Worm (Caenorhabditis elegans) whole organism, L4 larva: ENCODE measurements around the gene F02D10.6.

Experiments used
- D1046.2 ChIP-seq: fragments of 200-800 bp; sonication (Bioruptor generic); IDR thresholded peaks from 2 replicates; pipeline ENCODE4 v1.3.6; 2022; ENCODE audit warnings: missing genetic modification characterization, missing compliant biosample characterization
- F26F4.8 ChIP-seq: fragments of 200-800 bp; sonication (Bioruptor generic); conservative IDR thresholded peaks from 2 replicates; pipeline ENCODE4 v1.3.6; 2022; ENCODE audit warnings: missing genetic modification characterization, missing compliant biosample characterization
- T20F7.1 ChIP-seq: fragments of 200-800 bp; sonication (Bioruptor generic); optimal IDR thresholded peaks from 2 replicates; lab custom pipeline; 2018; ENCODE audit warnings: mild to moderate bottlenecking, missing genetic modification characterization, missing compliant biosample characterization
- Y48G9A.11 ChIP-seq: fragments of 200-800 bp; sonication (Bioruptor generic); IDR thresholded peaks from 2 replicates; pipeline ENCODE4 v1.3.6; 2022; ENCODE audit warnings: missing genetic modification reagents, missing genetic modification characterization, missing compliant biosample characterization
- ZK546.5 ChIP-seq, 2 experiments: sonication (generic microtip); optimal IDR thresholded peaks; 2 replicates each; lab custom pipeline; 2017; ENCODE audit warnings: missing biosample characterization in 2 of 2, missing genetic modification characterization in 2 of 2
- aly-2 ChIP-seq: sonication (generic microtip); optimal IDR thresholded peaks from 2 replicates; lab custom pipeline; 2018; ENCODE audit warnings: missing biosample characterization, missing genetic modification characterization
- ama-1 ChIP-seq: fragments of 150-350 bp; optimal IDR thresholded peaks from 2 replicates; lab custom pipeline; 2014; ENCODE audit warnings: inconsistent platforms, mixed read lengths
- ceh-62 ChIP-seq: sonication (generic microtip); optimal IDR thresholded peaks from 2 replicates; lab custom pipeline; 2017; ENCODE audit warnings: missing biosample characterization, missing genetic modification characterization
- ceh-82 ChIP-seq: sonication (generic microtip); optimal IDR thresholded peaks from 2 replicates; lab custom pipeline; 2017; ENCODE audit warnings: missing biosample characterization, missing genetic modification characterization
- ctbp-1 ChIP-seq: fragments of 200-800 bp; sonication (Bioruptor generic); IDR thresholded peaks from 2 replicates; pipeline ENCODE4 v1.3.6; 2022; ENCODE audit warnings: missing genetic modification reagents, missing genetic modification characterization, missing compliant biosample characterization
- daf-12 ChIP-seq: fragments of 150-350 bp; optimal IDR thresholded peaks from 2 replicates; lab custom pipeline; 2014; ENCODE audit warnings: missing biosample characterization, missing genetic modification reagents, missing genetic modification characterization
- daf-16 ChIP-seq, 3 experiments: sonication (generic microtip); optimal IDR thresholded peaks; 2 replicates each; lab custom pipeline; 2016 to 2017; ENCODE audit warnings: missing genetic modification characterization in 3 of 3, missing genetic modification reagents in 3 of 3, mild to moderate bottlenecking in 2 of 3, missing compliant biosample characterization in 2 of 3, missing biosample characterization in 1 of 3, moderate library complexity in 1 of 3
- duxl-1 ChIP-seq: sonication (generic microtip); optimal IDR thresholded peaks from 2 replicates; lab custom pipeline; 2016; ENCODE audit warnings: mild to moderate bottlenecking, missing genetic modification characterization, moderate library complexity, missing compliant biosample characterization; ENCODE audit not compliant: poor library complexity
- dve-1 ChIP-seq: sonication (generic microtip); optimal IDR thresholded peaks from 2 replicates; lab custom pipeline; 2017; ENCODE audit warnings: antibody characterized with exemption, mild to moderate bottlenecking, missing genetic modification characterization, missing compliant biosample characterization; ENCODE audit not compliant: insufficient read depth
- egl-27 ChIP-seq: sonication (generic microtip); optimal IDR thresholded peaks from 3 replicates; lab custom pipeline; 2017; ENCODE audit warnings: missing biosample characterization, missing genetic modification reagents, missing genetic modification characterization
- fkh-10 ChIP-seq: fragments of 150-350 bp; optimal IDR thresholded peaks from 2 replicates; lab custom pipeline; 2014; ENCODE audit warnings: missing biosample characterization, missing genetic modification reagents, missing genetic modification characterization
- gei-8 ChIP-seq: fragments of 200-800 bp; sonication (Bioruptor generic); optimal IDR thresholded peaks from 2 replicates; lab custom pipeline; 2018; ENCODE audit warnings: mild to moderate bottlenecking, missing genetic modification characterization, missing compliant biosample characterization
- hif-1 ChIP-seq, 2 experiments: sonication (generic microtip); optimal IDR thresholded peaks; 2 replicates each; lab custom pipeline; 2016 to 2017; ENCODE audit warnings: missing compliant biosample characterization in 2 of 2, missing genetic modification characterization in 2 of 2, missing genetic modification reagents in 2 of 2, missing genotype in 2 of 2, mild to moderate bottlenecking in 1 of 2
- hlh-11 ChIP-seq: fragments of 200-800 bp; sonication (Bioruptor generic); optimal IDR thresholded peaks from 2 replicates; lab custom pipeline; 2018; ENCODE audit warnings: mild to moderate bottlenecking, missing genetic modification characterization, missing compliant biosample characterization
- hmg-1.1 ChIP-seq: fragments of 200-800 bp; sonication (Bioruptor generic); IDR thresholded peaks from 2 replicates; pipeline ENCODE4 v1.3.6; 2022; ENCODE audit warnings: missing genetic modification reagents, missing genetic modification characterization, missing compliant biosample characterization
- jun-1 ChIP-seq: fragments of 150-350 bp; optimal IDR thresholded peaks from 2 replicates; lab custom pipeline; 2014; ENCODE audit warnings: missing biosample characterization, missing genetic modification reagents, missing genetic modification characterization
- lin-38 ChIP-seq: fragments of 200-800 bp; sonication (Bioruptor generic); IDR thresholded peaks from 2 replicates; pipeline ENCODE4 v1.3.6; 2022; ENCODE audit warnings: missing genetic modification reagents, missing genetic modification characterization, missing compliant biosample characterization
- madf-5 ChIP-seq, 2 experiments: fragments of 200-800 bp; sonication (Bioruptor generic); IDR thresholded peaks; 2 replicates each; pipeline ENCODE4 v1.3.6; 2022; ENCODE audit warnings: missing compliant biosample characterization in 2 of 2, missing genetic modification characterization in 2 of 2
- madf-9 ChIP-seq: fragments of 200-800 bp; sonication (Bioruptor generic); conservative IDR thresholded peaks from 2 replicates; pipeline ENCODE4 v1.3.6; 2022; ENCODE audit warnings: missing genetic modification reagents, missing genetic modification characterization, missing compliant biosample characterization
- mdl-1 ChIP-seq, 2 experiments: fragments of 150-350 bp in 1 of 2; sonication (generic microtip) in 1 of 2; optimal IDR thresholded peaks; 2 replicates each; lab custom pipeline; 2014 to 2017; ENCODE audit warnings: missing biosample characterization in 2 of 2, missing genetic modification characterization in 2 of 2
- mep-1 ChIP-seq: fragments of 150-350 bp; sonication (generic microtip); optimal IDR thresholded peaks from 3 replicates; lab custom pipeline; 2014; ENCODE audit warnings: missing biosample characterization, missing genetic modification characterization
- mes-2 ChIP-seq: sonication (generic microtip); optimal IDR thresholded peaks from 2 replicates; lab custom pipeline; 2016; ENCODE audit warnings: missing genotype, mild to moderate bottlenecking, missing genetic modification characterization, missing compliant biosample characterization; ENCODE audit not compliant: poor library complexity, severe bottlenecking
- mxl-3 ChIP-seq: fragments of 200-800 bp; sonication (Bioruptor generic); optimal IDR thresholded peaks from 2 replicates; lab custom pipeline; 2018; ENCODE audit warnings: mild to moderate bottlenecking, missing genetic modification characterization, missing compliant biosample characterization
- nhr-10 ChIP-seq: fragments of 150-350 bp; optimal IDR thresholded peaks from 2 replicates; lab custom pipeline; 2014; ENCODE audit warnings: missing biosample characterization, missing genetic modification characterization
- nhr-111 ChIP-seq: fragments of 200-800 bp; sonication (Bioruptor generic); optimal IDR thresholded peaks from 2 replicates; lab custom pipeline; 2018; ENCODE audit warnings: mild to moderate bottlenecking, missing genetic modification characterization, missing compliant biosample characterization
- nhr-28 ChIP-seq: fragments of 150-350 bp; optimal IDR thresholded peaks from 2 replicates; lab custom pipeline; 2014; ENCODE audit warnings: missing biosample characterization, missing genetic modification characterization
- nhr-6 ChIP-seq: fragments of 150-350 bp; optimal IDR thresholded peaks from 2 replicates; lab custom pipeline; 2014; ENCODE audit warnings: missing biosample characterization, missing genetic modification characterization
- nhr-76 ChIP-seq: fragments of 150-350 bp; optimal IDR thresholded peaks from 2 replicates; lab custom pipeline; 2014; ENCODE audit warnings: missing biosample characterization, missing genetic modification characterization
- pha-4 ChIP-seq, 2 experiments: fragments of 150-350 bp in 1 of 2; fragments of 200-800 bp in 1 of 2; sonication (Bioruptor generic) in 1 of 2; IDR thresholded peaks in 1 of 2; optimal IDR thresholded peaks in 1 of 2; 2 replicates each; pipeline versions ENCODE4 v1.3.6 to Lab custom; 2014 to 2022; ENCODE audit warnings: missing genetic modification characterization in 2 of 2, missing genetic modification reagents in 2 of 2, missing biosample characterization in 1 of 2, missing compliant biosample characterization in 1 of 2
- pqm-1 ChIP-seq: sonication (generic microtip); optimal IDR thresholded peaks from 2 replicates; lab custom pipeline; 2017; ENCODE audit warnings: missing biosample characterization, missing genetic modification characterization
- rbr-2 ChIP-seq: sonication (generic microtip); optimal IDR thresholded peaks from 2 replicates; lab custom pipeline; 2016; ENCODE audit warnings: missing genotype, missing genetic modification characterization, missing compliant biosample characterization
- snpc-1.2 ChIP-seq: fragments of 200-800 bp; sonication (Bioruptor generic); IDR thresholded peaks from 2 replicates; pipeline ENCODE4 v1.3.6; 2022; ENCODE audit warnings: missing genetic modification reagents, missing genetic modification characterization, missing compliant biosample characterization
- tag-97 ChIP-seq: fragments of 200-800 bp; sonication (Bioruptor generic); IDR thresholded peaks from 2 replicates; pipeline ENCODE4 v1.3.6; 2022; ENCODE audit warnings: missing genetic modification characterization, missing compliant biosample characterization
- unc-130 ChIP-seq: sonication (generic microtip); optimal IDR thresholded peaks from 2 replicates; lab custom pipeline; 2016; ENCODE audit warnings: missing genetic modification reagents, missing genetic modification characterization, missing compliant biosample characterization
- zag-1 ChIP-seq: fragments of 150-350 bp; optimal IDR thresholded peaks from 2 replicates; lab custom pipeline; 2014; ENCODE audit warnings: missing biosample characterization, missing genetic modification characterization
- zfp-2 ChIP-seq: sonication (generic microtip); optimal IDR thresholded peaks from 2 replicates; lab custom pipeline; 2016; ENCODE audit warnings: mild to moderate bottlenecking, missing genetic modification characterization, missing compliant biosample characterization
- zip-11 ChIP-seq: fragments of 200-800 bp; sonication (Bioruptor generic); IDR thresholded peaks from 2 replicates; pipeline ENCODE4 v1.3.6; 2022; ENCODE audit warnings: missing genetic modification characterization, missing compliant biosample characterization
- ztf-11 ChIP-seq: fragments of 150-350 bp; optimal IDR thresholded peaks from 2 replicates; lab custom pipeline; 2014; ENCODE audit warnings: missing biosample characterization, missing genetic modification characterization
- ztf-7 ChIP-seq: fragments of 150-350 bp; optimal IDR thresholded peaks from 2 replicates; lab custom pipeline; 2014; ENCODE audit warnings: missing biosample characterization, missing genetic modification characterization

The F02D10.6 gene

DNA sequence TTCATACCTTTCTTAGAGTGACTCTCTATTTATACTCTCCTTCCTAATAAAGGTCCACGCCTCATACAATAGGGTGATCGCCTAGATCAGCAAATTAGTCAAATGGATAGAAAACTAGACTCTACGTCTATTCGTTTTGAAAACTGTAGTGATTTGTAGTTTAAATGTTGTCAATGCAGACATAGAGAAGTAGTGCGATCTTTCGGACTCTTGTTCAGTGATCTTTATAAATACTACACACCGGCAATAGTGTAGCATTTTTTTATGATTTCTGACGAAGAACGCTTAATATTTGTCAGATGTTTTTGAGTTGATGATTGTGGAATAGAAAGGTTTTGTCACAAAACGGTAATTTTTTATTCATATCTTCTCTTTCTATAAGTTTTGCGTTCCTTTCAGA is 40.2 kb downstream of the F02D10.6 start:
- TF ChIP-seq dve-1 (tag; lab: Kevin White, UChicago), result peak; percentile 5
- TF ChIP-seq nhr-28, result peak; percentile 67
- no peak for TF ChIP-seq gei-8 (GFP tag; lab: Kevin White, UChicago)

ce11 chrX:13409543-13409942 is 41.9 kb downstream of the F02D10.6 start, which contains the start of the genes cyp-13B1 and C29F7.1:
cyp-13B1 (minus strand) TSS chrX:13409643.
C29F7.1 (plus strand) TSS chrX:13409936.
- TF ChIP-seq daf-16 (GFP tag; optimal IDR thresholded peaks at IDR 0.05; lab: Kevin White, UChicago), result no peak
- peak; percentile 36 for TF ChIP-seq daf-16 (tag; optimal IDR thresholded peaks at IDR 0.05; lab: Kevin White, UChicago)
- TF ChIP-seq snpc-1.2 (GFP tag; lab: Robert Waterston, UW), result no peak
- TF ChIP-seq T20F7.1 (GFP tag; lab: Kevin White, UChicago), result no peak
- TF ChIP-seq ZK546.5 (tag; optimal IDR thresholded peaks at IDR 0.05; lab: Kevin White, UChicago), result no peak
- TF ChIP-seq nhr-6, result no peak
- TF ChIP-seq gei-8 (GFP tag; lab: Kevin White, UChicago), result no peak
- peak; percentile 18 for TF ChIP-seq hlh-11 (tag; lab: Kevin White, UChicago)
- no peak for TF ChIP-seq hif-1 (tag; optimal IDR thresholded peaks at IDR 0.05; lab: Kevin White, UChicago)
- peak; percentile 78 for TF ChIP-seq nhr-28
- TF ChIP-seq D1046.2 (GFP tag; lab: Robert Waterston, UW), result no peak
- peak; percentile 15 for TF ChIP-seq dve-1 (tag; lab: Kevin White, UChicago)
- TF ChIP-seq fkh-10, result no peak
- no peak for TF ChIP-seq ceh-82 (tag; lab: Kevin White, UChicago)

ce11 chrX:13401783-13402182 is 49.7 kb downstream of the F02D10.6 start, which contains the start of gene F02C12.1:
F02C12.1 (plus strand) TSS chrX:13402083.
- no peak for TF ChIP-seq jun-1 (tag; lab: Kevin White, UChicago)
- no peak for TF ChIP-seq zag-1 (tag; lab: Kevin White, UChicago)
- TF ChIP-seq mxl-3 (GFP tag; lab: Kevin White, UChicago), result no peak
- no peak for TF ChIP-seq ama-1
- TF ChIP-seq ctbp-1, result no peak
- no peak for TF ChIP-seq nhr-111 (GFP tag; lab: Kevin White, UChicago)
- no peak for TF ChIP-seq ztf-11 (tag; lab: Kevin White, UChicago)
- no peak for TF ChIP-seq hmg-1.1 (GFP tag; lab: Robert Waterston, UW)
- TF ChIP-seq madf-9 (GFP tag; lab: Robert Waterston, UW), result no peak

DNA sequence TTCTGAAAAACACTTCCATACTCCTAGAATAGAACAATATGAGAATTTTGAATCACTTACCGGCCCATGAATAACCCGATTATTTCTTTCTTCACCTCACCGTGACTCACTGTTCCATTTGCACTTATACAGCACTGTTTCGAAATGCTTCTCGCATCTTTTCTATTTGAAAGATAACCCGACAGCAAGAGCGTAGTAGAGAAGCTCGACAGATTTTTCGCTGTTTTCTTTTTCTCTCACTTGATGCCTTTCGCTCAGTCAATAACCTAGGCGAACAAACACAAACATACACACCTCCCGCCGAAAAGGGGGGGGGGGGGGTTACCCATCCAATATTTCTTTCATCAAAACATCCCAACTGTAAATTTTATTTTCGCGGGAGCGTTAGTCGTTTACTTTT is 50.2 kb downstream of the F02D10.6 start:
- no peak for TF ChIP-seq daf-12
- no peak for TF ChIP-seq F26F4.8
- no peak for TF ChIP-seq zfp-2
- TF ChIP-seq ctbp-1, result no peak
- no peak for TF ChIP-seq ceh-82 (tag; lab: Kevin White, UChicago)
- no peak for TF ChIP-seq unc-130 (GFP tag; lab: Kevin White, UChicago)
- peak; percentile 24 for TF ChIP-seq ztf-7 (tag; lab: Kevin White, UChicago)
- TF ChIP-seq ceh-62 (tag; lab: Kevin White, UChicago), result no peak
- peak in 1 of 2 experiments; percentile 26 for TF ChIP-seq daf-16 (GFP tag; optimal IDR thresholded peaks at IDR 0.05; lab: Kevin White, UChicago)
- peak; percentile 89 for TF ChIP-seq daf-16 (tag; optimal IDR thresholded peaks at IDR 0.05; lab: Kevin White, UChicago)
- no peak for TF ChIP-seq madf-9 (GFP tag; lab: Robert Waterston, UW)
- peak; percentile 21 for TF ChIP-seq mxl-3 (GFP tag; lab: Kevin White, UChicago)
- no peak for TF ChIP-seq tag-97 (GFP tag; lab: Robert Waterston, UW)
- no peak for TF ChIP-seq egl-27 (tag; lab: Kevin White, UChicago)
- peak; percentile 37 for TF ChIP-seq mep-1 (tag; lab: Kevin White, UChicago)
- TF ChIP-seq Y48G9A.11 (GFP tag; lab: Robert Waterston, UW), result no peak
- TF ChIP-seq dve-1 (tag; lab: Kevin White, UChicago), result peak; percentile 69
- TF ChIP-seq lin-38 (GFP tag; lab: Robert Waterston, UW), result no peak
- no peak for TF ChIP-seq zip-11 (GFP tag; lab: Robert Waterston, UW)
- no peak for TF ChIP-seq nhr-76 (tag; lab: Kevin White, UChicago)
- TF ChIP-seq pha-4 (GFP tag; IDR thresholded peaks at IDR 0.05; lab: Robert Waterston, UW), result no peak
- peak; percentile 64 for TF ChIP-seq pha-4 (tag; optimal IDR thresholded peaks at IDR 0.05; lab: Kevin White, UChicago)
- TF ChIP-seq madf-5 (GFP tag; IDR thresholded peaks at IDR 0.05; lab: Robert Waterston, UW), result no peak
- no peak for TF ChIP-seq duxl-1
- no peak for TF ChIP-seq nhr-10 (tag; lab: Kevin White, UChicago)
- peak in 1 of 2 experiments; percentile 0 for TF ChIP-seq mdl-1 (tag; optimal IDR thresholded peaks at IDR 0.05; lab: Kevin White, UChicago)
- no peak for TF ChIP-seq rbr-2 (tag; lab: Kevin White, UChicago)
- TF ChIP-seq pqm-1 (tag; lab: Kevin White, UChicago), result no peak
- peak; percentile 8 for TF ChIP-seq jun-1 (tag; lab: Kevin White, UChicago)
- TF ChIP-seq mes-2, result peak; percentile 36
- TF ChIP-seq aly-2 (tag; lab: Kevin White, UChicago), result no peak
